Fruit fly (Drosophila melanogaster): ENCODE data around the gene CG7910.

CG7910 gene

DNA sequence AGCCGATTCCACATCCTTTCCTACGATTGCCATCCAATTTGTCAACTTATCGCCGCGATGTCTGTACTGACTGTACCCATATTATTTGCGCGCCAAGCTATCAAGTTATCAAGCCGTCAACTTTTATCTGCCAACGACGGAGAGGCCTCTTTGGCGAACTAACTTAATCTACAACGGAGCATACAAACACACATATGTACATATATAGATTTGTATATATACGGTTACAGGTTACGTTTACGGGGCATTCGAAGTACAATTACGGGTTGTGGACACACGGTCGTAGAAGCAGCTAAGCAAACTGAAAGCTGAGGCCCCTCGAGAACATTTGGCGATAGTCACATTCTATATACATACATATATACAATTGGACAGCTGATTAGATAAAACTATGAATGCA lies 28.2 kb downstream of the CG7910 start (continued):
- peak; percentile 32 for TF ChIP-seq CG15601 (tag; optimal IDR thresholded peaks at IDR 0.05)
- TF ChIP-seq BtbVII (GFP tag; optimal IDR thresholded peaks at IDR 0.05): peak; percentile 60
- no peak for TF ChIP-seq salm (tag; optimal IDR thresholded peaks at IDR 0.05)
- peak; percentile 74 for TF ChIP-seq CG3281 (GFP tag; optimal IDR thresholded peaks at IDR 0.05)
- peak; percentile 66 for TF ChIP-seq CG12769 (tag; optimal IDR thresholded peaks at IDR 0.05)
- no peak for TF ChIP-seq CG10366 (GFP tag; IDR thresholded peaks at IDR 0.05)
- TF ChIP-seq mld (GFP tag; IDR thresholded peaks at IDR 0.05; ENCODE audit: partially characterized antibody): no peak
- TF ChIP-seq Doc3 (GFP tag; IDR thresholded peaks at IDR 0.05; ENCODE audit: partially characterized antibody): no peak
- no peak for TF ChIP-seq crp (GFP tag; optimal IDR thresholded peaks at IDR 0.05)
- peak; percentile 53 for TF ChIP-seq HHEX (GFP tag; optimal IDR thresholded peaks at IDR 0.05)
- no peak for TF ChIP-seq cas (GFP tag; IDR thresholded peaks at IDR 0.05)
- TF ChIP-seq CG13624 (GFP tag; optimal IDR thresholded peaks at IDR 0.05): no peak
- no peak for TF ChIP-seq fd102C (GFP tag; optimal IDR thresholded peaks at IDR 0.05)
- no peak for TF ChIP-seq dimm (GFP tag; IDR thresholded peaks at IDR 0.05)
- no peak for TF ChIP-seq TFAM (GFP tag; optimal IDR thresholded peaks at IDR 0.05)
- no peak for TF ChIP-seq crol (GFP tag; IDR thresholded peaks at IDR 0.05)
- no peak for TF ChIP-seq shn (GFP tag; optimal IDR thresholded peaks at IDR 0.05)
- TF ChIP-seq kni (GFP tag; optimal IDR thresholded peaks at IDR 0.05): no peak
- no peak for TF ChIP-seq bab2 (GFP tag; optimal IDR thresholded peaks at IDR 0.05)
- peak; percentile 43; the same call in 1 of the 2 replicates for TF ChIP-seq rib (GFP tag; IDR thresholded peaks at IDR 0.05)
- TF ChIP-seq jigr1 (GFP tag; IDR thresholded peaks at IDR 0.05): no peak
- no peak for TF ChIP-seq Trl (optimal IDR thresholded peaks at IDR 0.05)
- no peak for TF ChIP-seq Trl (GFP tag; optimal IDR thresholded peaks at IDR 0.05)
- peak in 1 of 2 experiments; percentile 11 for TF ChIP-seq bsh (GFP tag; optimal IDR thresholded peaks at IDR 0.05)
- no peak for TF ChIP-seq CG6689 (GFP tag; IDR thresholded peaks at IDR 0.05)
- TF ChIP-seq Nf-YA (GFP tag; IDR thresholded peaks at IDR 0.05): 0 out of 2 replicates have a peak, but pooled peaks have one; percentile 12
- TF ChIP-seq Sin3A (optimal IDR thresholded peaks at IDR 0.05): no peak
- TF ChIP-seq Optix (GFP tag; IDR thresholded peaks at IDR 0.05): no peak
- TF ChIP-seq Meics (GFP tag; optimal IDR thresholded peaks at IDR 0.05): peak; percentile 54
- TF ChIP-seq Hr3 (GFP tag; optimal IDR thresholded peaks at IDR 0.05): no peak
- no peak for TF ChIP-seq MTF-1 (GFP tag; optimal IDR thresholded peaks at IDR 0.05; ENCODE audit: borderline replicate concordance)
- no peak for TF ChIP-seq ac (GFP tag; optimal IDR thresholded peaks at IDR 0.05)
- peak; percentile 9 for TF ChIP-seq gem (tag; optimal IDR thresholded peaks at IDR 0.05)
- no peak for TF ChIP-seq CG16863 (GFP tag; optimal IDR thresholded peaks at IDR 0.05)
- no peak for TF ChIP-seq ind (GFP tag; optimal IDR thresholded peaks at IDR 0.05)
- TF ChIP-seq CG10565 (GFP tag; optimal IDR thresholded peaks at IDR 0.05): no peak
- TF ChIP-seq Gug (GFP tag; IDR thresholded peaks at IDR 0.05): no peak
- no peak for TF ChIP-seq CG14710 (tag; optimal IDR thresholded peaks at IDR 0.05)
- peak; percentile 26 for TF ChIP-seq CG4328 (GFP tag; optimal IDR thresholded peaks at IDR 0.05)
- no peak for TF ChIP-seq fd96Cb (tag; optimal IDR thresholded peaks at IDR 0.05)
- TF ChIP-seq Drgx (GFP tag; IDR thresholded peaks at IDR 0.05): no peak
- peak in 1 of 2 experiments; percentile 19 for TF ChIP-seq Pdp1 (GFP tag; optimal IDR thresholded peaks at IDR 0.05)
- no peak for TF ChIP-seq Tbp (GFP tag; optimal IDR thresholded peaks at IDR 0.05)
- TF ChIP-seq CG12391 (tag; optimal IDR thresholded peaks at IDR 0.05): no peak
- no peak for TF ChIP-seq Dad (GFP tag; optimal IDR thresholded peaks at IDR 0.05)
- TF ChIP-seq Side (GFP tag; optimal IDR thresholded peaks at IDR 0.05): no peak
- TF ChIP-seq CG11093 (GFP tag; IDR thresholded peaks at IDR 0.05): no peak
- no peak for TF ChIP-seq CG34224 (GFP tag; IDR thresholded peaks at IDR 0.05; ENCODE audit: partially characterized antibody)
- TF ChIP-seq az2 (GFP tag; optimal IDR thresholded peaks at IDR 0.05): no peak
- TF ChIP-seq CG7745 (tag; optimal IDR thresholded peaks at IDR 0.05): no peak
- no peak for TF ChIP-seq sisA (GFP tag; IDR thresholded peaks at IDR 0.05)
- no peak for TF ChIP-seq sr (GFP tag; IDR thresholded peaks at IDR 0.05)
